Worm (Caenorhabditis elegans) whole organism, L4/young adult: Measurements from ENCODE around the gene C30G12.2.

ENCODE experiments used
- dao-5 ChIP-seq: sonication (generic microtip); optimal IDR thresholded peaks from 2 replicates; lab custom pipeline; 2016; ENCODE audit warnings: missing genotype, missing genetic modification characterization, moderate library complexity, missing compliant biosample characterization
- him-1 ChIP-seq: sonication (generic microtip); optimal IDR thresholded peaks from 2 replicates; lab custom pipeline; 2016; ENCODE audit warnings: missing genotype, missing genetic modification reagents, missing genetic modification characterization, missing compliant biosample characterization

DNA sequence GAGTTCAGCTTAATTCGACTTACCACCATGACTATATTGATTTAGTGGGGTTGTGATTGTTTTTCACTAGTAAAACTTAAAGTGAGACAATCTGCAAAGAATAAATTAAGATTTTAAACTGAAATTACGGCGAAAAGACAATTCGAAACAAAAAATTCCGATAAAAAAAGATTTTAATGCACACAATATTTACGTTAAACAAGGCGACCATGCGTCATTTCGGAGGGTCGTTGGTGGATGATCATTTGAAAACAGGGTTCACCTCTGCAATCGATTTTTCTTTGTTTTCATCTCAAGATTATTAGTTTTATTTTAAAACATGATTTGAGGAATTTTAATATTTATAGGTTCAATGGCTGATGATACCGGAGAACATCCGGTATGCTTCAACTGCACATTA lies 37.2 kb upstream of the C30G12.2 start, which contains the start of gene lsm-4:
- TF ChIP-seq dao-5 (no peak), him-1 (tag; lab: Kevin White, UChicago) (no peak)
